Worm (Caenorhabditis elegans): ENCODE data around the gene sri-36.

ce11 chrII:2545925-2546324 lies 39.5 kb downstream of the sri-36 start, which contains the start of gene K02F6.3:
- TF ChIP-seq unc-62 (GFP tag; optimal IDR thresholded peaks at IDR 0.05) (no peak), ceh-9 (tag; optimal IDR thresholded peaks at IDR 0.05) (no peak), fos-1 (tag; optimal IDR thresholded peaks at IDR 0.05) (no peak), aly-2 (tag; optimal IDR thresholded peaks at IDR 0.05) (no peak), mml-1 (tag; optimal IDR thresholded peaks at IDR 0.05) (no peak), zag-1 (tag; optimal IDR thresholded peaks at IDR 0.05) (no peak), elt-2 (tag; optimal IDR thresholded peaks at IDR 0.05) (no peak), fkh-2 (tag; optimal IDR thresholded peaks at IDR 0.05) (no peak), nfya-1 (tag; optimal IDR thresholded peaks at IDR 0.05; ENCODE audit: insufficient read depth) (no peak), pqm-1 (tag; optimal IDR thresholded peaks at IDR 0.05) (no peak), ztf-4 (tag; optimal IDR thresholded peaks at IDR 0.05) (no peak), ama-1 (optimal IDR thresholded peaks at IDR 0.05) (no peak), ceh-16 (tag; optimal IDR thresholded peaks at IDR 0.05) (no peak), nhr-77 (tag; optimal IDR thresholded peaks at IDR 0.05) (no peak)
